Worm (Caenorhabditis elegans): ENCODE measurements around the gene scd-1.
A peak's percentile ranks its signal among the peaks of the same experiment; 100 is the strongest.

Gene scd-1

ce11 chrX:12500777-12501176 is 24.8 kb downstream of the scd-1 start (continued):
- peak in 1 of 2 experiments; percentile 81 for TF ChIP-seq unc-62 (GFP tag; optimal IDR thresholded peaks at IDR 0.05 in 1 of 2)
- TF ChIP-seq unc-62 (tag; optimal IDR thresholded peaks at IDR 0.05): no peak
- TF ChIP-seq lin-29 (GFP tag; IDR thresholded peaks at IDR 0.05): no peak
- TF ChIP-seq rbr-2 (tag; optimal IDR thresholded peaks at IDR 0.05): peak; percentile 27
- peak; percentile 78 for TF ChIP-seq lin-1 (GFP tag; IDR thresholded peaks at IDR 0.05)
- TF ChIP-seq php-3 (GFP tag; IDR thresholded peaks at IDR 0.05): peak; percentile 94
- no peak for TF ChIP-seq ces-1 (GFP tag; optimal IDR thresholded peaks at IDR 0.05)
- peak; percentile 97 for TF ChIP-seq hlh-11 (tag; optimal IDR thresholded peaks at IDR 0.05)
- TF ChIP-seq unc-39 (tag; optimal IDR thresholded peaks at IDR 0.05): no peak
- no peak for TF ChIP-seq arid-1 (GFP tag; conservative IDR thresholded peaks at IDR 0.05)
- TF ChIP-seq Y75B8A.6 (GFP tag; IDR thresholded peaks at IDR 0.05): no peak
- peak; percentile 91 for TF ChIP-seq cey-2 (tag; optimal IDR thresholded peaks at IDR 0.05; ENCODE audit: borderline replicate concordance, insufficient read depth)
- no peak for TF ChIP-seq ama-1 (optimal IDR thresholded peaks at IDR 0.05)
- TF ChIP-seq nhr-76 (tag; optimal IDR thresholded peaks at IDR 0.05): peak; percentile 18
- no peak for TF ChIP-seq fkh-10 (GFP tag; optimal IDR thresholded peaks at IDR 0.05)
- TF ChIP-seq hif-1 (tag; optimal IDR thresholded peaks at IDR 0.05): peak in 1 of 2 experiments; percentile 41
- no peak for TF ChIP-seq nhr-6 (tag; optimal IDR thresholded peaks at IDR 0.05)
- no peak for TF ChIP-seq zip-2 (tag; optimal IDR thresholded peaks at IDR 0.05)
- TF ChIP-seq aha-1 (tag): peak; percentile 94
- TF ChIP-seq F37D6.2 (tag; optimal IDR thresholded peaks at IDR 0.05): no peak
- peak; percentile 98 for TF ChIP-seq dve-1 (tag; optimal IDR thresholded peaks at IDR 0.05; ENCODE audit: insufficient read depth)
- TF ChIP-seq tag-97 (GFP tag; IDR thresholded peaks at IDR 0.05): no peak
- TF ChIP-seq nhr-237 (tag; optimal IDR thresholded peaks at IDR 0.05): no peak

DNA sequence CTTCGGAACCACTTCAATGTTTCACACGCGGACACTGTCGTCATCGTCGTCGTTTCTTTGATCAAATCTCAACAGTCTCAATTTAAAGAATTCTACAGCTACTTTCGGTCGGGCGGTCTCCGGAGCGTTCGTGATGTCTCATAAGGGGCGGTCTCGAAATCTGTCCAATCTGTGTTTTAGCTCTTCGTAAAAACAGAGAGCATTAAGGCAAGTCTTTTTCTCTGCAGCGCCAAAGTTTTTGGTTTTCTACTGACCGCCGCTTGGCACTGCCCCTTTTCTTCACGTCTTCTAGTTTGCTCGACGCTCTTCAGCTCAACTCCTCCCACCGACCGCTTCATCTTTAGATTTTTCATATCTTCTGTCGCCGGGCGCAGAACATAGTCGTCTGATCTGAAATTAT is 33.1 kb downstream of the scd-1 start, which contains the start of gene lips-1:
lips-1 (plus strand) TSS at position 301 of the 400 bp plus-strand sequence.
- no peak for TF ChIP-seq lim-7 (GFP tag; IDR thresholded peaks at IDR 0.05)
- peak; percentile 75 for TF ChIP-seq aha-1 (tag)

- TF ChIP-seq pha-4 (GFP tag; IDR thresholded peaks at IDR 0.05) (no peak), pha-4 (tag; optimal IDR thresholded peaks at IDR 0.05) (no peak), mep-1 (tag; optimal IDR thresholded peaks at IDR 0.05) (no peak), hlh-30 (tag; optimal IDR thresholded peaks at IDR 0.05; ENCODE audit: insufficient read depth) (no peak), unc-62 (GFP tag; optimal IDR thresholded peaks at IDR 0.05 in 1 of 2) (peak in 1 of 2 experiments; percentile 85), unc-62 (tag; optimal IDR thresholded peaks at IDR 0.05) (no peak), cey-2 (tag; optimal IDR thresholded peaks at IDR 0.05; ENCODE audit: borderline replicate concordance, insufficient read depth) (no peak)
These were observed 34.5 kb downstream of the scd-1 start for ce11 chrX:12491138-12491537.

DNA sequence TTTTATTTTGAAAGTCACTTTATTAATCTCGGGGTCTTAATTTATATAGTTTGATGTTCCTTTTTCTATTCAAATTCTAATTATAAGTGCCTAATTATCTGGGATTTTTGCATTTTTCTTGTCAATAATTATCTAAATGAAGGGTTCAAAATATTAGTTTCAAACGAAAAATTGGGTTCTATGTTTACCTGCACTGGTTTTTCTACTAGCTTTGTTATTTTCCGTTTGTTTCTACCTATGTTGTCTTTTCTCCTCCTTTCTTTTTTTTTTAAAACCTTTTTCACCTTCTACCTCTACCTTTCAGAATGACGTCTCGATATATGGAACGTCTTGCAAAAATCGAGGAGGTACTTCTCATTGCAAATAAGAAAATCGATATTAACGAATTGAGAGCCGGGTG is 40.8 kb downstream of the scd-1 start, which contains the start of gene tbc-13:
tbc-13 (plus strand) TSS at position 301 of the 400 bp plus-strand sequence.
- TF ChIP-seq skn-1 (tag; optimal IDR thresholded peaks at IDR 0.05): no peak
- peak; percentile 81 for TF ChIP-seq aha-1 (tag)
- no peak for TF ChIP-seq ctbp-1 (GFP tag; IDR thresholded peaks at IDR 0.05)

ce11 chrX:12484078-12484477 is 41.5 kb downstream of the scd-1 start:
- TF ChIP-seq daf-8 (GFP tag; IDR thresholded peaks at IDR 0.05): no peak
- no peak for TF ChIP-seq hlh-11 (tag; optimal IDR thresholded peaks at IDR 0.05)
- TF ChIP-seq fos-1 (tag; optimal IDR thresholded peaks at IDR 0.05): no peak
- no peak for TF ChIP-seq sdz-12 (GFP tag; optimal IDR thresholded peaks at IDR 0.05)
- no peak for TF ChIP-seq hif-1 (tag; optimal IDR thresholded peaks at IDR 0.05)
- no peak for TF ChIP-seq zip-2 (tag; optimal IDR thresholded peaks at IDR 0.05)
- no peak for TF ChIP-seq ztf-7 (tag; optimal IDR thresholded peaks at IDR 0.05)
- TF ChIP-seq gei-8 (GFP tag; optimal IDR thresholded peaks at IDR 0.05): no peak
- no peak for TF ChIP-seq pqm-1 (tag; optimal IDR thresholded peaks at IDR 0.05)
- no peak for TF ChIP-seq madf-5 (GFP tag; IDR thresholded peaks at IDR 0.05)
- TF ChIP-seq zip-11 (GFP tag; IDR thresholded peaks at IDR 0.05): no peak
- TF ChIP-seq nhr-28 (tag; optimal IDR thresholded peaks at IDR 0.05): no peak
- no peak for TF ChIP-seq madf-9 (GFP tag; conservative IDR thresholded peaks at IDR 0.05)
- TF ChIP-seq Y105C5A.15 (GFP tag; IDR thresholded peaks at IDR 0.05): no peak

Data from whole organism, L4 larva.